Worm (Caenorhabditis elegans): ENCODE results near the gene prp-38.

The prp-38 gene

ce11 chrV:10805934-10806333 is at the start of gene prp-38:
prp-38 (minus strand) TSS chrV:10806034.
- no peak for TF ChIP-seq Y22D7AL.16 (tag; optimal IDR thresholded peaks at IDR 0.05)
- TF ChIP-seq dve-1 (tag; optimal IDR thresholded peaks at IDR 0.05) = no peak
- no peak for TF ChIP-seq pqm-1 (tag; optimal IDR thresholded peaks at IDR 0.05)
- TF ChIP-seq fkh-10 (GFP tag; optimal IDR thresholded peaks at IDR 0.05) = no peak
- TF ChIP-seq sdc-2 (tag; optimal IDR thresholded peaks at IDR 0.05) = no peak
- no peak for TF ChIP-seq K02D7.2 (tag; optimal IDR thresholded peaks at IDR 0.05)
- TF ChIP-seq unc-3 (GFP tag; conservative IDR thresholded peaks at IDR 0.05) = no peak
- no peak for TF ChIP-seq unc-3 (tag; optimal IDR thresholded peaks at IDR 0.05)
- TF ChIP-seq ceh-14 (tag; optimal IDR thresholded peaks at IDR 0.05) = no peak
- no peak for TF ChIP-seq hlh-6 (tag; optimal IDR thresholded peaks at IDR 0.05)
- TF ChIP-seq nhr-232 (tag; optimal IDR thresholded peaks at IDR 0.05) = no peak
- no peak for TF ChIP-seq madf-2 (tag; optimal IDR thresholded peaks at IDR 0.05)
- no peak for TF ChIP-seq tbx-7 (tag; optimal IDR thresholded peaks at IDR 0.05)
- TF ChIP-seq sox-2 (GFP tag; IDR thresholded peaks at IDR 0.05) = no peak
- TF ChIP-seq sox-4 (tag; optimal IDR thresholded peaks at IDR 0.05) = no peak

- TF ChIP-seq C08G9.2 (tag; optimal IDR thresholded peaks at IDR 0.05) (no peak), pqm-1 (tag; optimal IDR thresholded peaks at IDR 0.05) (peak; percentile 35), che-1 (tag; optimal IDR thresholded peaks at IDR 0.05) (no peak), odd-2 (tag; optimal IDR thresholded peaks at IDR 0.05) (no peak), ceh-18 (tag; optimal IDR thresholded peaks at IDR 0.05) (no peak), ama-1 (optimal IDR thresholded peaks at IDR 0.05) (no peak)
Observed at ce11 chrV:10855363-10855762, 49.5 kb upstream of the prp-38 start.

ce11 chrV:10854197-10854596 is 48.4 kb upstream of the prp-38 start:
- TF ChIP-seq pqm-1 (tag; optimal IDR thresholded peaks at IDR 0.05) = no peak
- TF ChIP-seq F13H6.1 (tag; optimal IDR thresholded peaks at IDR 0.05) = no peak
- no peak for TF ChIP-seq odd-2 (tag; optimal IDR thresholded peaks at IDR 0.05)
- TF ChIP-seq rnt-1 (tag; optimal IDR thresholded peaks at IDR 0.05) = no peak
- no peak for TF ChIP-seq ama-1 (optimal IDR thresholded peaks at IDR 0.05)
- no peak for TF ChIP-seq C38D4.7 (GFP tag; optimal IDR thresholded peaks at IDR 0.05)
- no peak for TF ChIP-seq unc-3 (GFP tag; conservative IDR thresholded peaks at IDR 0.05)
- no peak for TF ChIP-seq unc-3 (tag; optimal IDR thresholded peaks at IDR 0.05)
- TF ChIP-seq hlh-6 (tag; optimal IDR thresholded peaks at IDR 0.05) = no peak
- TF ChIP-seq hlh-13 (GFP tag; optimal IDR thresholded peaks at IDR 0.05) = no peak
- TF ChIP-seq ttx-3 (tag; optimal IDR thresholded peaks at IDR 0.05) = no peak
- no peak for TF ChIP-seq nfya-1 (tag; optimal IDR thresholded peaks at IDR 0.05)
- no peak for TF ChIP-seq pha-4 (tag; optimal IDR thresholded peaks at IDR 0.05)

- TF ChIP-seq pqm-1 (tag; optimal IDR thresholded peaks at IDR 0.05) = no peak
- no peak for TF ChIP-seq elt-4 (tag; optimal IDR thresholded peaks at IDR 0.05)
- no peak for TF ChIP-seq T23F11.4 (GFP tag; optimal IDR thresholded peaks at IDR 0.05)
- TF ChIP-seq pha-2 (tag; optimal IDR thresholded peaks at IDR 0.05) = no peak
- no peak for TF ChIP-seq pag-3 (tag; optimal IDR thresholded peaks at IDR 0.05; ENCODE audit: borderline replicate concordance)
- TF ChIP-seq ceh-14 (tag; optimal IDR thresholded peaks at IDR 0.05) = no peak
- TF ChIP-seq rnt-1 (tag; optimal IDR thresholded peaks at IDR 0.05) = no peak
- TF ChIP-seq ceh-18 (tag; optimal IDR thresholded peaks at IDR 0.05) = no peak
- TF ChIP-seq Y22D7AL.16 (tag; optimal IDR thresholded peaks at IDR 0.05) = no peak
- TF ChIP-seq sox-2 (GFP tag; IDR thresholded peaks at IDR 0.05) = no peak
- TF ChIP-seq ref-2 (tag; optimal IDR thresholded peaks at IDR 0.05) = no peak
- no peak for TF ChIP-seq ztf-16 (tag; optimal IDR thresholded peaks at IDR 0.05)
- TF ChIP-seq unc-55 (GFP tag; optimal IDR thresholded peaks at IDR 0.05) = no peak
- no peak for TF ChIP-seq dmd-4 (tag; optimal IDR thresholded peaks at IDR 0.05; ENCODE audit: borderline replicate concordance)
- no peak for TF ChIP-seq lim-6 (tag; optimal IDR thresholded peaks at IDR 0.05)
- TF ChIP-seq dve-1 (tag; optimal IDR thresholded peaks at IDR 0.05) = no peak
Observed at ce11 chrV:10846893-10847292, 41.1 kb upstream of the prp-38 start, which contains the start of gene C29A12.6. C29A12.6 (plus strand) TSS chrV:10847193.
